Worm (Caenorhabditis elegans): Measurements from ENCODE around the gene fbxb-42.

fbxb-42 gene

ce11 chrII:1586305-1586704 lies 48.9 kb downstream of the fbxb-42 start, which contains the start of gene T07H3.8:
Gene T07H3.8 (plus strand): TSS chrII:1586605.
- no peak for TF ChIP-seq dpl-1 (GFP tag; optimal IDR thresholded peaks at IDR 0.05)
- no peak for TF ChIP-seq efl-3 (GFP tag; optimal IDR thresholded peaks at IDR 0.05)
- TF ChIP-seq lin-39 (tag; optimal IDR thresholded peaks at IDR 0.05): no peak
- no peak for TF ChIP-seq irx-1 (tag; optimal IDR thresholded peaks at IDR 0.05)
- TF ChIP-seq mef-2 (tag; optimal IDR thresholded peaks at IDR 0.05): no peak
- TF ChIP-seq sup-37 (GFP tag; optimal IDR thresholded peaks at IDR 0.05): no peak
- TF ChIP-seq zag-1 (tag; optimal IDR thresholded peaks at IDR 0.05): no peak
- TF ChIP-seq fkh-8 (tag; optimal IDR thresholded peaks at IDR 0.05): no peak
- no peak for TF ChIP-seq C16A3.4 (tag; optimal IDR thresholded peaks at IDR 0.05)
- no peak for TF ChIP-seq snpc-4 (tag; optimal IDR thresholded peaks at IDR 0.05)
- no peak for TF ChIP-seq nhr-12 (tag; optimal IDR thresholded peaks at IDR 0.05)
- TF ChIP-seq lin-13 (GFP tag; optimal IDR thresholded peaks at IDR 0.05): no peak
- no peak for TF ChIP-seq unc-30 (tag; optimal IDR thresholded peaks at IDR 0.05)

All from whole organism, L1 larva.